Worm (Caenorhabditis elegans) whole organism, L4 larva: ENCODE data around the gene F46F5.11.

ENCODE experiments used
- daf-8 ChIP-seq: fragments of 200-800 bp; sonication (Bioruptor generic); IDR thresholded peaks from 2 replicates; pipeline ENCODE4 v1.3.6; 2022; ENCODE audit warnings: missing genetic modification characterization, missing compliant biosample characterization
- lin-29 ChIP-seq: fragments of 200-800 bp; sonication (Bioruptor generic); IDR thresholded peaks from 2 replicates; pipeline ENCODE4 v1.3.6; 2022; ENCODE audit warnings: missing genetic modification reagents, missing genetic modification characterization, missing compliant biosample characterization
- madf-9 ChIP-seq: fragments of 200-800 bp; sonication (Bioruptor generic); conservative IDR thresholded peaks from 2 replicates; pipeline ENCODE4 v1.3.6; 2022; ENCODE audit warnings: missing genetic modification reagents, missing genetic modification characterization, missing compliant biosample characterization
- nhr-76 ChIP-seq: fragments of 150-350 bp; optimal IDR thresholded peaks from 2 replicates; lab custom pipeline; 2014; ENCODE audit warnings: missing biosample characterization, missing genetic modification characterization
- php-3 ChIP-seq: fragments of 200-800 bp; sonication (Bioruptor generic); IDR thresholded peaks from 2 replicates; pipeline ENCODE4 v1.3.6; 2022; ENCODE audit warnings: missing genetic modification reagents, missing genetic modification characterization, missing compliant biosample characterization

DNA sequence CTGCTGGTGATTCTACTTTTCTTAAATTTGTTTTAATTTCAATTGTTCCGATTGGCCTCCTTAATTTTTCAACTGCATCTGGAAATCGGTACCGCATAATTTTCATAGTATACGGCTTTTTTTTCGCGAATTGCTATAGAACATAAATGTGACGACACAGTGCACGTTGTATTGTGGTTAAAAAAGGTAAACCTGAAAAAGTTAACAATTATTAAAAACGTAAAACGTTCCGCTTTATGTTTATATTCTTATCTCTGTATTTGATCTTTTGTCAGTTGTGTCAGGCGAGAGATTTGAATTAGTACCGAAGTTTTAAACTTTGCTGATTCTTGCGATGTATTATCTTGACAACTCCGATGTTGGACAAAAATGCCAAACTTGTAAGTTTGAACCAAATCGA lies 53.0 kb downstream of the F46F5.11 start, which contains the start of gene Y46B2A.4:
- no peak for TF ChIP-seq nhr-76
- no peak for TF ChIP-seq daf-8 (GFP tag; lab: Robert Waterston, UW)
- no peak for TF ChIP-seq madf-9 (GFP tag; lab: Robert Waterston, UW)
- no peak for TF ChIP-seq lin-29 (GFP tag; lab: Robert Waterston, UW)
- TF ChIP-seq php-3: no peak
